Worm (Caenorhabditis elegans) whole organism, L1 larva: Measurements from ENCODE around the gene K02H11.4.

Experiments used
- ama-1 ChIP-seq: fragments of 150-350 bp; optimal IDR thresholded peaks from 2 replicates; lab custom pipeline; 2014
- blmp-1 ChIP-seq: fragments of 150-350 bp; optimal IDR thresholded peaks from 2 replicates; lab custom pipeline; 2014; ENCODE audit warnings: missing biosample characterization, missing genetic modification characterization
- fkh-10 ChIP-seq: sonication (generic microtip); optimal IDR thresholded peaks from 2 replicates; lab custom pipeline; 2017; ENCODE audit warnings: missing biosample characterization, missing genetic modification reagents, missing genetic modification characterization
- lir-3 ChIP-seq: sonication (generic microtip); optimal IDR thresholded peaks from 2 replicates; lab custom pipeline; 2016; ENCODE audit warnings: mild to moderate bottlenecking, missing genetic modification characterization, moderate library complexity, missing compliant biosample characterization; ENCODE audit not compliant: poor library complexity
- nhr-237 ChIP-seq: fragments of 150-350 bp; optimal IDR thresholded peaks from 2 replicates; lab custom pipeline; 2014; ENCODE audit warnings: missing biosample characterization, missing genetic modification characterization
- pqm-1 ChIP-seq: sonication (generic microtip); optimal IDR thresholded peaks from 3 replicates; lab custom pipeline; 2017; ENCODE audit warnings: missing biosample characterization, missing genetic modification characterization
- unc-30 ChIP-seq: sonication (generic microtip); optimal IDR thresholded peaks from 2 replicates; lab custom pipeline; 2017; ENCODE audit warnings: missing biosample characterization, missing genetic modification characterization

- no peak for TF ChIP-seq pqm-1 (tag; lab: Kevin White, UChicago)
- no peak for TF ChIP-seq fkh-10
- TF ChIP-seq nhr-237 (tag; lab: Kevin White, UChicago): no peak
- no peak for TF ChIP-seq blmp-1
- no peak for TF ChIP-seq ama-1 (lab: Kevin White, UChicago)
- no peak for TF ChIP-seq lir-3
- no peak for TF ChIP-seq unc-30 (tag; lab: Kevin White, UChicago)
Observed at ce11 chrV:1579790-1580189, 48.7 kb upstream of the K02H11.4 start.
